Worm (Caenorhabditis elegans): ENCODE data around the gene msrp-7.
A peak's percentile ranks its signal among the peaks of the same experiment; 100 is the strongest.

Gene msrp-7

ce11 chrII:10851110-10851509 is 40.3 kb downstream of the msrp-7 start (continued):
- TF ChIP-seq irx-1 (tag; optimal IDR thresholded peaks at IDR 0.05) (peak; percentile 61), dpl-1 (GFP tag; optimal IDR thresholded peaks at IDR 0.05) (peak; percentile 35 to 61 (median 55)), nhr-20 (tag; optimal IDR thresholded peaks at IDR 0.05) (peak; percentile 84), unc-130 (tag; optimal IDR thresholded peaks at IDR 0.05) (no peak), sup-37 (GFP tag; optimal IDR thresholded peaks at IDR 0.05) (no peak), tlp-1 (tag; optimal IDR thresholded peaks at IDR 0.05) (no peak), mef-2 (tag; optimal IDR thresholded peaks at IDR 0.05) (no peak), mdl-1 (tag; optimal IDR thresholded peaks at IDR 0.05) (peak in 1 of 2 experiments; percentile 69), snpc-4 (tag; optimal IDR thresholded peaks at IDR 0.05) (peak; percentile 51), mep-1 (tag; optimal IDR thresholded peaks at IDR 0.05) (peak; percentile 89), sox-4 (tag; optimal IDR thresholded peaks at IDR 0.05) (no peak), lin-13 (GFP tag; optimal IDR thresholded peaks at IDR 0.05) (peak; percentile 78), nhr-12 (tag; optimal IDR thresholded peaks at IDR 0.05) (no peak), swsn-7 (tag; optimal IDR thresholded peaks at IDR 0.05) (peak; percentile 68), nhr-28 (tag; optimal IDR thresholded peaks at IDR 0.05) (no peak), nhr-85 (tag) (peak; percentile 97), nhr-84 (tag; optimal IDR thresholded peaks at IDR 0.05) (no peak), ceh-82 (tag; optimal IDR thresholded peaks at IDR 0.05) (peak in 2 of 3 experiments; percentile 0 to 62), lsy-2 (tag; optimal IDR thresholded peaks at IDR 0.05) (peak; percentile 65 to 72), elt-2 (tag; optimal IDR thresholded peaks at IDR 0.05) (peak; percentile 56), aha-1 (tag; optimal IDR thresholded peaks at IDR 0.05) (peak; percentile 62), nhr-90 (tag; optimal IDR thresholded peaks at IDR 0.05; ENCODE audit: poor library complexity) (peak; percentile 82), Y116A8C.19 (tag; optimal IDR thresholded peaks at IDR 0.05; ENCODE audit: borderline replicate concordance) (no peak), hlh-4 (tag; optimal IDR thresholded peaks at IDR 0.05) (no peak), dsc-1 (tag; optimal IDR thresholded peaks at IDR 0.05) (peak; percentile 24), aly-2 (tag; optimal IDR thresholded peaks at IDR 0.05) (no peak), ceh-8 (GFP tag; optimal IDR thresholded peaks at IDR 0.05) (no peak), isw-1 (GFP tag; IDR thresholded peaks at IDR 0.05) (peak; percentile 24), grh-1 (GFP tag; IDR thresholded peaks at IDR 0.05) (no peak), nhr-19 (GFP tag; conservative IDR thresholded peaks at IDR 0.05) (peak; percentile 68), sptf-1 (tag; optimal IDR thresholded peaks at IDR 0.05) (no peak), snu-23 (GFP tag; optimal IDR thresholded peaks at IDR 0.05) (peak; percentile 87), ceh-90 (tag; optimal IDR thresholded peaks at IDR 0.05) (no peak), unc-30 (tag; optimal IDR thresholded peaks at IDR 0.05) (no peak), egl-13 (tag; optimal IDR thresholded peaks at IDR 0.05) (peak; percentile 59), skn-1 (tag; optimal IDR thresholded peaks at IDR 0.05) (peak; percentile 63), C34B4.2 (tag; optimal IDR thresholded peaks at IDR 0.05) (no peak), pax-3 (tag; optimal IDR thresholded peaks at IDR 0.05) (peak; percentile 29), nhr-47 (tag; optimal IDR thresholded peaks at IDR 0.05) (peak; percentile 71), zip-4 (GFP tag; optimal IDR thresholded peaks at IDR 0.05) (no peak), fkh-4 (tag; optimal IDR thresholded peaks at IDR 0.05; ENCODE audit: borderline replicate concordance) (no peak), F16B12.6 (tag; optimal IDR thresholded peaks at IDR 0.05) (no peak), fos-1 (tag; optimal IDR thresholded peaks at IDR 0.05) (no peak), mab-9 (GFP tag; IDR thresholded peaks at IDR 0.05) (no peak), lin-15B (tag; optimal IDR thresholded peaks at IDR 0.05) (no peak), pag-3 (tag; optimal IDR thresholded peaks at IDR 0.05; ENCODE audit: borderline replicate concordance, insufficient read depth) (no peak), unc-98 (GFP tag; IDR thresholded peaks at IDR 0.05) (no peak), ets-5 (GFP tag; IDR thresholded peaks at IDR 0.05) (no peak), ama-1 (optimal IDR thresholded peaks at IDR 0.05) (no peak), ztf-11 (tag; optimal IDR thresholded peaks at IDR 0.05) (peak in 1 of 2 experiments; percentile 71), ces-1 (GFP tag; optimal IDR thresholded peaks at IDR 0.05) (no peak), blmp-1 (tag; optimal IDR thresholded peaks at IDR 0.05) (no peak), fkh-8 (tag; optimal IDR thresholded peaks at IDR 0.05) (peak; percentile 61), nhr-76 (tag; optimal IDR thresholded peaks at IDR 0.05) (no peak)
